Worm (Caenorhabditis elegans): ENCODE measurements around the gene EGAP2.2.

ce11 chrII:5271729-5272322, 42.1 kb downstream of the EGAP2.2 start, which contains the start of gene drn-1:
- TF ChIP-seq F37D6.2 (tag; optimal IDR thresholded peaks at IDR 0.05) (no peak), ces-1 (GFP tag; optimal IDR thresholded peaks at IDR 0.05) (no peak), nhr-237 (tag; optimal IDR thresholded peaks at IDR 0.05) (no peak), snpc-4 (tag; optimal IDR thresholded peaks at IDR 0.05) (no peak), dve-1 (tag; optimal IDR thresholded peaks at IDR 0.05; ENCODE audit: insufficient read depth) (no peak), hmg-1.1 (GFP tag; IDR thresholded peaks at IDR 0.05) (no peak), nhr-28 (tag; optimal IDR thresholded peaks at IDR 0.05) (no peak), ceh-62 (tag; optimal IDR thresholded peaks at IDR 0.05) (no peak), zag-1 (tag; optimal IDR thresholded peaks at IDR 0.05) (no peak)

Data from whole organism, L4 larva.